Fruit fly (Drosophila melanogaster) whole organism, embryonic: ENCODE measurements around the gene Dlip2.

Source experiments
- Ada2b ChIP-seq: fragments of 200-800 bp; sonication (Bioruptor generic); IDR thresholded peaks from 2 replicates; pipeline ENCODE4 v1.3.6; 2022; ENCODE audit warnings: missing biosample characterization, missing genetic modification characterization
- Asciz ChIP-seq: fragments of 200-800 bp; sonication (Bioruptor generic); optimal IDR thresholded peaks from 2 replicates; lab custom pipeline; 2017; ENCODE audit warnings: missing biosample characterization, mild to moderate bottlenecking, missing genetic modification characterization, missing genetic modification reagents
- Atf-2 ChIP-seq: fragments of 200-800 bp; sonication (Bioruptor generic); optimal IDR thresholded peaks from 2 replicates; lab custom pipeline; 2016; ENCODE audit warnings: missing biosample characterization, missing genetic modification characterization
- BEAF-32 ChIP-seq: fragments of 200-800 bp; sonication (Bioruptor generic); optimal IDR thresholded peaks from 3 replicates; lab custom pipeline; 2017; ENCODE audit warnings: missing biosample characterization, missing genetic modification characterization, mild to moderate bottlenecking, moderate library complexity, missing genetic modification reagents
- C15 ChIP-seq: fragments of 200-800 bp; sonication (Bioruptor generic); IDR thresholded peaks from 3 replicates; pipeline ENCODE4 v1.3.6; 2022; ENCODE audit warnings: missing biosample characterization, missing genetic modification characterization
- CG11398 ChIP-seq: fragments of 200-800 bp; sonication (Bioruptor generic); optimal IDR thresholded peaks from 2 replicates; lab custom pipeline; 2016; ENCODE audit warnings: missing biosample characterization, missing genetic modification characterization
- CG12744 ChIP-seq: fragments of 200-800 bp; sonication (Bioruptor generic); optimal IDR thresholded peaks from 2 replicates; lab custom pipeline; 2016; ENCODE audit warnings: missing biosample characterization, missing genetic modification characterization
- CG15514 ChIP-seq: fragments of 200-800 bp; sonication (Bioruptor generic); optimal IDR thresholded peaks from 3 replicates; lab custom pipeline; 2017; ENCODE audit warnings: missing biosample characterization, missing genetic modification characterization, mild to moderate bottlenecking, moderate library complexity, missing genetic modification reagents
- CG16863 ChIP-seq: fragments of 200-800 bp; sonication (Bioruptor generic); optimal IDR thresholded peaks from 3 replicates; lab custom pipeline; 2016; ENCODE audit warnings: missing biosample characterization, missing genetic modification characterization
- CG31365 ChIP-seq: fragments of 200-800 bp; sonication (Bioruptor generic); optimal IDR thresholded peaks from 2 replicates; lab custom pipeline; 2018; ENCODE audit warnings: missing biosample characterization, mild to moderate bottlenecking, missing genetic modification characterization
- CG4360 ChIP-seq: fragments of 200-800 bp; sonication (Bioruptor generic); IDR thresholded peaks from 2 replicates; pipeline ENCODE4 v1.3.6; 2022; ENCODE audit warnings: missing biosample characterization, missing genetic modification characterization
- CG6813 ChIP-seq: fragments of 200-800 bp; sonication (Bioruptor generic); optimal IDR thresholded peaks from 2 replicates; lab custom pipeline; 2017; ENCODE audit warnings: missing biosample characterization, missing genetic modification characterization, mild to moderate bottlenecking, moderate library complexity, missing genetic modification reagents
- CG8944 ChIP-seq: fragments of 200-800 bp; sonication (Bioruptor generic); optimal IDR thresholded peaks from 3 replicates; lab custom pipeline; 2016; ENCODE audit warnings: missing biosample characterization, missing genetic modification characterization
- Dek ChIP-seq: fragments of 200-800 bp; sonication (Bioruptor generic); optimal IDR thresholded peaks from 3 replicates; lab custom pipeline; 2019; ENCODE audit warnings: missing biosample characterization, mild to moderate bottlenecking, missing genetic modification characterization, moderate library complexity
- Dll ChIP-seq: fragments of 200-800 bp; sonication (Bioruptor generic); IDR thresholded peaks from 4 replicates; pipeline ENCODE4 v1.3.6; 2022; ENCODE audit warnings: missing biosample characterization, missing genetic modification characterization; ENCODE audit not compliant: partially characterized antibody
- Doc3 ChIP-seq: fragments of 200-800 bp; sonication (Bioruptor generic); IDR thresholded peaks from 3 replicates; pipeline ENCODE4 v1.3.6; 2022; ENCODE audit warnings: missing biosample characterization, missing genetic modification characterization; ENCODE audit not compliant: partially characterized antibody
- Drgx ChIP-seq: fragments of 200-800 bp; sonication (Bioruptor generic); IDR thresholded peaks from 2 replicates; pipeline ENCODE4 v1.3.6; 2022; ENCODE audit warnings: missing biosample characterization, missing genetic modification characterization
- E2f1 ChIP-seq: fragments of 200-800 bp; sonication (Bioruptor generic); IDR thresholded peaks from 2 replicates; pipeline ENCODE4 v1.3.6; 2022; ENCODE audit warnings: missing biosample characterization, missing genetic modification characterization
- HLH4C ChIP-seq: fragments of 200-800 bp; sonication (Bioruptor generic); IDR thresholded peaks from 3 replicates; pipeline ENCODE4 v1.3.6; 2022; ENCODE audit warnings: missing biosample characterization, missing genetic modification characterization; ENCODE audit not compliant: partially characterized antibody
- HmgD ChIP-seq: fragments of 200-800 bp; sonication (Bioruptor generic); optimal IDR thresholded peaks from 3 replicates; lab custom pipeline; 2016; ENCODE audit warnings: missing biosample characterization, missing genetic modification characterization
- Kr ChIP-seq: fragments of 200-800 bp; sonication (Bioruptor generic); optimal IDR thresholded peaks from 2 replicates; lab custom pipeline; 2017; ENCODE audit warnings: missing biosample characterization, mild to moderate bottlenecking, missing genetic modification characterization
- MTF-1 ChIP-seq: fragments of 200-800 bp; sonication (Bioruptor generic); optimal IDR thresholded peaks from 2 replicates; lab custom pipeline; 2018; ENCODE audit warnings: missing biosample characterization, mild to moderate bottlenecking, missing genetic modification characterization, borderline replicate concordance
- Neu2 ChIP-seq: fragments of 200-800 bp; sonication (Bioruptor generic); optimal IDR thresholded peaks from 3 replicates; lab custom pipeline; 2016; ENCODE audit warnings: missing biosample characterization, missing genetic modification characterization, borderline replicate concordance
- PHDP ChIP-seq: fragments of 200-800 bp; sonication (Bioruptor generic); optimal IDR thresholded peaks from 3 replicates; lab custom pipeline; 2018; ENCODE audit warnings: missing biosample characterization, mild to moderate bottlenecking, missing genetic modification characterization, moderate library complexity
- Rfx ChIP-seq: fragments of 200-800 bp; sonication (Bioruptor generic); IDR thresholded peaks from 2 replicates; pipeline ENCODE4 v1.3.6; 2022; ENCODE audit warnings: missing biosample characterization, missing genetic modification characterization
- Rx ChIP-seq: fragments of 200-800 bp; sonication (Bioruptor generic); IDR thresholded peaks from 2 replicates; pipeline ENCODE4 v1.3.6; 2022; ENCODE audit warnings: missing biosample characterization, missing genetic modification characterization
- Sox102F ChIP-seq: fragments of 200-800 bp; sonication (Bioruptor generic); optimal IDR thresholded peaks from 2 replicates; lab custom pipeline; 2018; ENCODE audit warnings: missing biosample characterization, mild to moderate bottlenecking, missing genetic modification characterization, moderate library complexity
- ato ChIP-seq: fragments of 200-800 bp; sonication (Bioruptor generic); IDR thresholded peaks from 2 replicates; pipeline ENCODE4 v1.3.6; 2022; ENCODE audit warnings: missing biosample characterization, missing genetic modification characterization; ENCODE audit not compliant: partially characterized antibody
- bbx ChIP-seq: fragments of 200-800 bp; sonication (Bioruptor generic); IDR thresholded peaks from 2 replicates; pipeline ENCODE4 v1.3.6; 2022; ENCODE audit warnings: missing biosample characterization, missing genetic modification characterization; ENCODE audit not compliant: partially characterized antibody
- crc ChIP-seq: fragments of 200-800 bp; sonication (Bioruptor generic); optimal IDR thresholded peaks from 2 replicates; lab custom pipeline; 2016; ENCODE audit warnings: missing biosample characterization, missing genetic modification characterization
- cwo ChIP-seq: fragments of 200-800 bp; sonication (Bioruptor generic); optimal IDR thresholded peaks from 3 replicates; lab custom pipeline; 2017; ENCODE audit warnings: missing biosample characterization, missing genetic modification characterization, mild to moderate bottlenecking, moderate library complexity, missing genetic modification reagents
- da ChIP-seq: fragments of 200-800 bp; sonication (Bioruptor generic); optimal IDR thresholded peaks from 2 replicates; lab custom pipeline; 2016; ENCODE audit warnings: missing biosample characterization, missing genetic modification characterization
- dmrt99B ChIP-seq: fragments of 200-800 bp; sonication (Bioruptor generic); optimal IDR thresholded peaks from 2 replicates; lab custom pipeline; 2018; ENCODE audit warnings: missing biosample characterization, mild to moderate bottlenecking, missing genetic modification characterization, moderate library complexity
- ems ChIP-seq: fragments of 200-800 bp; sonication (Bioruptor generic); optimal IDR thresholded peaks from 3 replicates; lab custom pipeline; 2016; ENCODE audit warnings: missing biosample characterization, missing genetic modification characterization
- en ChIP-seq: fragments of 200-800 bp; sonication (Bioruptor generic); optimal IDR thresholded peaks from 2 replicates; lab custom pipeline; 2016; ENCODE audit warnings: missing biosample characterization, missing genetic modification characterization
- exex ChIP-seq: fragments of 200-800 bp; sonication (Bioruptor generic); optimal IDR thresholded peaks from 4 replicates; lab custom pipeline; 2018; ENCODE audit warnings: missing biosample characterization, mild to moderate bottlenecking, missing genetic modification characterization, moderate library complexity
- eyg ChIP-seq: fragments of 200-800 bp; sonication (Bioruptor generic); optimal IDR thresholded peaks from 3 replicates; lab custom pipeline; 2016; ENCODE audit warnings: missing biosample characterization, missing genetic modification characterization
- fd96Cb ChIP-seq: fragments of 200-800 bp; sonication (Bioruptor generic); optimal IDR thresholded peaks from 2 replicates; lab custom pipeline; 2018; ENCODE audit warnings: missing biosample characterization, mild to moderate bottlenecking, missing genetic modification characterization, moderate library complexity
- gce ChIP-seq: fragments of 200-800 bp; sonication (Bioruptor generic); IDR thresholded peaks from 3 replicates; pipeline ENCODE4 v1.3.6; 2022; ENCODE audit warnings: missing biosample characterization, missing genetic modification characterization
- grn ChIP-seq: fragments of 200-800 bp; sonication (Bioruptor generic); optimal IDR thresholded peaks from 3 replicates; lab custom pipeline; 2017; ENCODE audit warnings: missing biosample characterization, missing genetic modification characterization
- kni ChIP-seq: fragments of 200-800 bp; sonication (Bioruptor generic); optimal IDR thresholded peaks from 3 replicates; lab custom pipeline; 2017; ENCODE audit warnings: mild to moderate bottlenecking, missing biosample characterization, missing genetic modification reagents, missing genetic modification characterization
- lab ChIP-seq: fragments of 200-800 bp; sonication (Bioruptor generic); optimal IDR thresholded peaks from 3 replicates; lab custom pipeline; 2017; ENCODE audit warnings: missing biosample characterization, missing genetic modification characterization, mild to moderate bottlenecking, moderate library complexity, missing genetic modification reagents
- lmd ChIP-seq: fragments of 200-800 bp; sonication (Bioruptor generic); IDR thresholded peaks from 2 replicates; pipeline ENCODE4 v1.3.6; 2022; ENCODE audit warnings: missing biosample characterization, missing genetic modification characterization
- lola ChIP-seq, 3 experiments: fragments of >200 bp in 2 of 3; fragments of 200-800 bp in 1 of 3; sonication (Bioruptor generic) in 1 of 3; optimal IDR thresholded peaks; 2 replicates each; lab custom pipeline; 2017 to 2019; ENCODE audit warnings: missing biosample characterization in 3 of 3, missing genetic modification characterization in 3 of 3, mild to moderate bottlenecking in 1 of 3, moderate library complexity in 1 of 3
- nmo ChIP-seq: fragments of 200-800 bp; sonication (Bioruptor generic); optimal IDR thresholded peaks from 2 replicates; lab custom pipeline; 2018; ENCODE audit warnings: missing biosample characterization, mild to moderate bottlenecking, missing genetic modification characterization, moderate library complexity
- pnt ChIP-seq: fragments of 200-800 bp; sonication (Bioruptor generic); optimal IDR thresholded peaks from 3 replicates; lab custom pipeline; 2016; ENCODE audit warnings: missing biosample characterization, missing genetic modification characterization
- sr ChIP-seq: fragments of 200-800 bp; sonication (Bioruptor generic); IDR thresholded peaks from 3 replicates; pipeline ENCODE4 v1.3.6; 2022; ENCODE audit warnings: missing biosample characterization, missing genetic modification characterization
- trh ChIP-seq: fragments of 200-800 bp; sonication (Bioruptor generic); optimal IDR thresholded peaks from 2 replicates; lab custom pipeline; 2016; ENCODE audit warnings: missing biosample characterization, missing genetic modification characterization
- zf30C ChIP-seq: fragments of 200-800 bp; sonication (Bioruptor generic); optimal IDR thresholded peaks from 3 replicates; lab custom pipeline; 2018; ENCODE audit warnings: missing biosample characterization, mild to moderate bottlenecking, missing genetic modification characterization

Dlip2 gene

dm6 chr3R:4663068-4663467 is 17.6 kb upstream of the Dlip2 start (continued):
- TF ChIP-seq Asciz (peak; percentile 87), lola (GFP tag; optimal IDR thresholded peaks at IDR 0.05; lab: Kevin White, UChicago) (peak in 1 of 3 experiments; percentile 67), Kr (GFP tag; lab: Kevin White, UChicago) (no peak), ato (GFP tag; lab: Robert Waterston, UW) (no peak), CG4360 (GFP tag; lab: Robert Waterston, UW) (0 out of 2 replicates have a peak, but pooled peaks have one; percentile 41), en (GFP tag; lab: Kevin White, UChicago) (no peak), Dek (tag; lab: Kevin White, UChicago) (peak; percentile 52), C15 (GFP tag; lab: Robert Waterston, UW) (0 out of 3 replicates have a peak, but pooled peaks have one; percentile 5), CG8944 (GFP tag; lab: Kevin White, UChicago) (peak; percentile 28), Rx (GFP tag; lab: Robert Waterston, UW) (peak; percentile 72), Doc3 (GFP tag; lab: Robert Waterston, UW) (no peak), ems (GFP tag; lab: Kevin White, UChicago) (no peak), eyg (GFP tag; lab: Kevin White, UChicago) (peak; percentile 50), CG31365 (tag; lab: Kevin White, UChicago) (no peak), E2f1 (GFP tag; lab: Robert Waterston, UW) (peak; percentile 76), fd96Cb (tag; lab: Kevin White, UChicago) (peak; percentile 88), pnt (GFP tag; lab: Kevin White, UChicago) (peak; percentile 79), CG12744 (GFP tag; lab: Kevin White, UChicago) (no peak), PHDP (tag; lab: Kevin White, UChicago) (peak; percentile 77), sr (GFP tag; lab: Robert Waterston, UW) (0 out of 3 replicates have a peak, but pooled peaks have one; percentile 13), cwo (GFP tag; lab: Kevin White, UChicago) (peak; percentile 51), gce (GFP tag; lab: Robert Waterston, UW) (peak; percentile 81), CG16863 (GFP tag; lab: Kevin White, UChicago) (no peak), dmrt99B (peak; percentile 91), CG6813 (GFP tag; lab: Kevin White, UChicago) (peak; percentile 75), kni (GFP tag; lab: Kevin White, UChicago) (peak; percentile 70), da (GFP tag; lab: Kevin White, UChicago) (no peak), Rfx (GFP tag; lab: Robert Waterston, UW) (peak; percentile 62), lmd (peak; percentile 77), CG15514 (GFP tag; lab: Kevin White, UChicago) (peak; percentile 39), exex (tag; lab: Kevin White, UChicago) (peak; percentile 20), HmgD (GFP tag; lab: Kevin White, UChicago) (peak; percentile 20), trh (GFP tag; lab: Kevin White, UChicago) (no peak), Ada2b (GFP tag; lab: Robert Waterston, UW) (peak; percentile 75), Atf-2 (GFP tag; lab: Kevin White, UChicago) (no peak), HLH4C (GFP tag; lab: Robert Waterston, UW) (no peak), zf30C (GFP tag; lab: Kevin White, UChicago) (peak; percentile 66), BEAF-32 (no peak), MTF-1 (GFP tag; lab: Kevin White, UChicago) (peak; percentile 74), Sox102F (peak; percentile 80), crc (peak; percentile 37), CG11398 (no peak), Drgx (GFP tag; lab: Robert Waterston, UW) (peak; percentile 73), Neu2 (peak; percentile 65), lab (GFP tag; lab: Kevin White, UChicago) (peak; percentile 81), bbx (GFP tag; lab: Robert Waterston, UW) (no peak), nmo (peak; percentile 62), Dll (GFP tag; lab: Robert Waterston, UW) (no peak), grn (GFP tag; lab: Kevin White, UChicago) (peak; percentile 60)
